Worm (Caenorhabditis elegans): ENCODE data around the gene ugt-7.

ce11 chrV:4964020-4964635, 36.2 kb downstream of the ugt-7 start:
- TF ChIP-seq flt-1 (GFP tag; IDR thresholded peaks at IDR 0.05), result no peak; the same call in 1 of the 2 replicates
- TF ChIP-seq hmg-4 (GFP tag; optimal IDR thresholded peaks at IDR 0.05), result peak; percentile 52
- no peak for TF ChIP-seq B0310.2 (tag; optimal IDR thresholded peaks at IDR 0.05)
- TF ChIP-seq hmbx-1 (tag; optimal IDR thresholded peaks at IDR 0.05), result no peak
- no peak for TF ChIP-seq hnd-1 (tag; optimal IDR thresholded peaks at IDR 0.05)
- no peak for TF ChIP-seq tra-4 (tag; optimal IDR thresholded peaks at IDR 0.05)
- peak; percentile 78 for TF ChIP-seq scrt-1 (GFP tag; IDR thresholded peaks at IDR 0.05)
